Fruit fly (Drosophila melanogaster) S2 (cell line): Measurements from ENCODE around the gene CG14352.

ENCODE experiments used
- CG8478 ChIP-seq: fragments of >200 bp; optimal IDR thresholded peaks from 2 replicates; lab custom pipeline; 2018
- CTCF ChIP-seq, 2 experiments: fragments of >200 bp; optimal IDR thresholded peaks; 2 replicates each; lab custom pipeline; 2018

dm6 chr2L:1606758-1607157 is 4.5 kb upstream of the CG14352 start:
- TF ChIP-seq CTCF (optimal IDR thresholded peaks at IDR 0.05; lab: Kevin White, UChicago) (no peak), CG8478 (lab: Kevin White, UChicago) (no peak)
